Worm (Caenorhabditis elegans) whole organism, midembryonic: ENCODE data around the gene glb-7.

ENCODE experiments used
- med-1 ChIP-seq: sonication (generic microtip); optimal IDR thresholded peaks from 2 replicates; lab custom pipeline; 2017; ENCODE audit warnings: missing genetic modification characterization, mild to moderate bottlenecking, missing compliant biosample characterization, antibody characterized with exemption, missing genetic modification reagents; ENCODE audit not compliant: insufficient read depth
- ztf-29 ChIP-seq: fragments of 200-800 bp; sonication (Bioruptor generic); IDR thresholded peaks from 2 replicates; pipeline ENCODE4 v1.3.6; 2022; ENCODE audit warnings: missing genetic modification reagents, missing genetic modification characterization, missing compliant biosample characterization

ce11 chrIV:2077159-2077835 is 45.3 kb upstream of the glb-7 start:
- TF ChIP-seq ztf-29 (no peak), med-1 (GFP tag; lab: Kevin White, UChicago) (no peak)
